Worm (Caenorhabditis elegans) whole organism, young adult: ENCODE measurements around the gene R11E3.1.
A peak's percentile ranks its signal among the peaks of the same experiment; 100 is the strongest.

ENCODE experiments used
- B0035.1 ChIP-seq: sonication (generic microtip); optimal IDR thresholded peaks from 2 replicates; lab custom pipeline; 2016; ENCODE audit warnings: missing genetic modification characterization, mild to moderate bottlenecking, missing compliant biosample characterization, missing genotype, missing genetic modification reagents
- B0261.1 ChIP-seq: sonication (generic microtip); optimal IDR thresholded peaks from 2 replicates; lab custom pipeline; 2016; ENCODE audit warnings: mild to moderate bottlenecking, missing genetic modification characterization, moderate library complexity, missing compliant biosample characterization
- C17E4.6 ChIP-seq: fragments of 200-800 bp; sonication (Bioruptor generic); IDR thresholded peaks from 2 replicates; pipeline ENCODE4 v1.3.6; 2022; ENCODE audit warnings: missing genetic modification reagents, missing genetic modification characterization, missing compliant biosample characterization
- F10E7.11 ChIP-seq: sonication (generic microtip); optimal IDR thresholded peaks from 2 replicates; lab custom pipeline; 2017; ENCODE audit warnings: mild to moderate bottlenecking, missing genetic modification characterization, moderate library complexity, missing compliant biosample characterization
- F23B12.7 ChIP-seq: sonication (generic microtip); optimal IDR thresholded peaks from 2 replicates; lab custom pipeline; 2017; ENCODE audit warnings: missing genetic modification characterization, mild to moderate bottlenecking, missing compliant biosample characterization, antibody characterized with exemption, moderate library complexity; ENCODE audit not compliant: insufficient read depth
- F33H1.4 ChIP-seq: fragments of 200-800 bp; sonication (Bioruptor generic); IDR thresholded peaks from 2 replicates; pipeline ENCODE4 v1.3.6; 2022; ENCODE audit warnings: missing genetic modification reagents, missing genetic modification characterization, missing compliant biosample characterization
- K12H6.12 ChIP-seq: fragments of 200-800 bp; sonication (Bioruptor generic); optimal IDR thresholded peaks from 2 replicates; lab custom pipeline; 2018; ENCODE audit warnings: mild to moderate bottlenecking, missing genetic modification characterization, missing compliant biosample characterization
- T26A5.8 ChIP-seq: sonication (generic microtip); optimal IDR thresholded peaks from 2 replicates; lab custom pipeline; 2016; ENCODE audit warnings: missing genetic modification characterization, missing compliant biosample characterization
- Y53F4B.3 ChIP-seq: fragments of 200-800 bp; sonication (Bioruptor generic); IDR thresholded peaks from 2 replicates; pipeline ENCODE4 v1.3.6; 2022; ENCODE audit warnings: missing genetic modification reagents, missing genetic modification characterization, missing compliant biosample characterization
- Y53G8AR.9 ChIP-seq: fragments of 200-800 bp; sonication (Bioruptor generic); conservative IDR thresholded peaks from 2 replicates; pipeline ENCODE4 v1.3.6; 2022; ENCODE audit warnings: missing genetic modification reagents, missing genetic modification characterization, missing compliant biosample characterization
- Y56A3A.18 ChIP-seq: fragments of 200-800 bp; sonication (Bioruptor generic); IDR thresholded peaks from 2 replicates; pipeline ENCODE4 v1.3.6; 2022; ENCODE audit warnings: missing genetic modification reagents, missing genetic modification characterization, missing compliant biosample characterization
- Y67H2A.10 ChIP-seq: fragments of 200-800 bp; sonication (Bioruptor generic); conservative IDR thresholded peaks from 2 replicates; pipeline ENCODE4 v1.3.6; 2022; ENCODE audit warnings: missing genetic modification reagents, missing genetic modification characterization, missing compliant biosample characterization
- Y79H2A.3 ChIP-seq: fragments of 200-800 bp; sonication (Bioruptor generic); conservative IDR thresholded peaks from 2 replicates; pipeline ENCODE4 v1.3.6; 2022; ENCODE audit warnings: missing genetic modification reagents, missing genetic modification characterization, missing compliant biosample characterization
- Y95B8A.8 ChIP-seq: fragments of 200-800 bp; sonication (Bioruptor generic); IDR thresholded peaks from 2 replicates; pipeline ENCODE4 v1.3.6; 2022; ENCODE audit warnings: missing genetic modification reagents, missing genetic modification characterization, missing compliant biosample characterization
- aptf-2 ChIP-seq: fragments of 200-800 bp; sonication (Bioruptor generic); conservative IDR thresholded peaks from 2 replicates; pipeline ENCODE4 v1.3.6; 2022; ENCODE audit warnings: missing genetic modification reagents, missing genetic modification characterization, missing compliant biosample characterization
- attf-5 ChIP-seq: fragments of 200-800 bp; sonication (Bioruptor generic); optimal IDR thresholded peaks from 2 replicates; lab custom pipeline; 2018; ENCODE audit warnings: mild to moderate bottlenecking, missing genetic modification characterization, missing compliant biosample characterization
- cebp-2 ChIP-seq: fragments of 200-800 bp; sonication (Bioruptor generic); IDR thresholded peaks from 2 replicates; pipeline ENCODE4 v1.3.6; 2022; ENCODE audit warnings: missing genetic modification characterization, missing compliant biosample characterization
- ceh-40 ChIP-seq: fragments of 200-800 bp; sonication (Bioruptor generic); IDR thresholded peaks from 2 replicates; pipeline ENCODE4 v1.3.6; 2022; ENCODE audit warnings: missing genetic modification characterization, missing compliant biosample characterization
- ceh-58 ChIP-seq: fragments of 200-800 bp; sonication (Bioruptor generic); IDR thresholded peaks from 2 replicates; pipeline ENCODE4 v1.3.6; 2022; ENCODE audit warnings: missing genetic modification characterization, missing compliant biosample characterization
- ceh-91 ChIP-seq: fragments of 200-800 bp; sonication (Bioruptor generic); IDR thresholded peaks from 2 replicates; pipeline ENCODE4 v1.3.6; 2022; ENCODE audit warnings: missing genetic modification reagents, missing genetic modification characterization, missing compliant biosample characterization
- dpff-1 ChIP-seq: sonication (generic microtip); optimal IDR thresholded peaks from 2 replicates; lab custom pipeline; 2017; ENCODE audit warnings: mild to moderate bottlenecking, missing genetic modification characterization, missing compliant biosample characterization
- egl-18 ChIP-seq: fragments of 200-800 bp; sonication (Bioruptor generic); IDR thresholded peaks from 2 replicates; pipeline ENCODE4 v1.3.6; 2022; ENCODE audit warnings: missing genetic modification reagents, missing genetic modification characterization, missing compliant biosample characterization
- egl-44 ChIP-seq: fragments of 200-800 bp; sonication (Bioruptor generic); IDR thresholded peaks from 2 replicates; pipeline ENCODE4 v1.3.6; 2022; ENCODE audit warnings: missing genetic modification reagents, missing genetic modification characterization, missing compliant biosample characterization
- egrh-3 ChIP-seq: fragments of 200-800 bp; sonication (Bioruptor generic); IDR thresholded peaks from 2 replicates; pipeline ENCODE4 v1.3.6; 2022; ENCODE audit warnings: missing genetic modification reagents, missing genetic modification characterization, missing compliant biosample characterization
- ekl-4 ChIP-seq: fragments of 200-800 bp; sonication (Bioruptor generic); IDR thresholded peaks from 2 replicates; pipeline ENCODE4 v1.3.6; 2022; ENCODE audit warnings: missing genetic modification reagents, missing genetic modification characterization, missing compliant biosample characterization
- fkh-3 ChIP-seq: sonication (generic microtip); optimal IDR thresholded peaks from 2 replicates; lab custom pipeline; 2016; ENCODE audit warnings: mild to moderate bottlenecking, missing genetic modification characterization, missing compliant biosample characterization
- hlh-12 ChIP-seq: sonication (generic microtip); optimal IDR thresholded peaks from 2 replicates; lab custom pipeline; 2016; ENCODE audit warnings: missing genetic modification characterization, missing compliant biosample characterization
- hrde-1 ChIP-seq: sonication (generic microtip); optimal IDR thresholded peaks from 2 replicates; lab custom pipeline; 2016; ENCODE audit warnings: missing genetic modification characterization, mild to moderate bottlenecking, missing compliant biosample characterization, moderate library complexity, missing genotype, missing genetic modification reagents, borderline replicate concordance
- lin-54 ChIP-seq: fragments of 200-800 bp; sonication (Bioruptor generic); optimal IDR thresholded peaks from 2 replicates; lab custom pipeline; 2018; ENCODE audit warnings: mild to moderate bottlenecking, missing genetic modification characterization, missing compliant biosample characterization
- madf-3 ChIP-seq: fragments of 200-800 bp; sonication (Bioruptor generic); IDR thresholded peaks from 2 replicates; pipeline ENCODE4 v1.3.6; 2022; ENCODE audit warnings: missing genetic modification reagents, missing genetic modification characterization, missing compliant biosample characterization
- mel-28 ChIP-seq: sonication (generic microtip); optimal IDR thresholded peaks from 2 replicates; lab custom pipeline; 2016; ENCODE audit warnings: borderline replicate concordance, mild to moderate bottlenecking, missing genetic modification characterization, missing compliant biosample characterization
- nfyb-1 ChIP-seq: fragments of 200-800 bp; sonication (Bioruptor generic); IDR thresholded peaks from 2 replicates; pipeline ENCODE4 v1.3.6; 2022; ENCODE audit warnings: missing genetic modification reagents, missing genetic modification characterization, missing compliant biosample characterization
- nhr-179 ChIP-seq: sonication (generic microtip); optimal IDR thresholded peaks from 2 replicates; lab custom pipeline; 2016; ENCODE audit warnings: mild to moderate bottlenecking, missing genetic modification characterization, missing compliant biosample characterization
- nhr-27 ChIP-seq: fragments of 200-800 bp; sonication (Bioruptor generic); optimal IDR thresholded peaks from 2 replicates; lab custom pipeline; 2018; ENCODE audit warnings: mild to moderate bottlenecking, missing genetic modification characterization, moderate library complexity, missing compliant biosample characterization
- nhr-90 ChIP-seq: sonication (generic microtip); optimal IDR thresholded peaks from 2 replicates; lab custom pipeline; 2016; ENCODE audit warnings: missing genotype, mild to moderate bottlenecking, missing genetic modification characterization, missing compliant biosample characterization
- pbrm-1 ChIP-seq: fragments of 200-800 bp; sonication (Bioruptor generic); IDR thresholded peaks from 2 replicates; pipeline ENCODE4 v1.3.6; 2022; ENCODE audit warnings: missing genetic modification reagents, missing genetic modification characterization, missing compliant biosample characterization
- rcor-1 ChIP-seq: fragments of 200-800 bp; sonication (Bioruptor generic); IDR thresholded peaks from 2 replicates; pipeline ENCODE4 v1.3.6; 2022; ENCODE audit warnings: missing genetic modification reagents, missing genetic modification characterization, missing compliant biosample characterization
- snpc-1.3 ChIP-seq: sonication (generic microtip); optimal IDR thresholded peaks from 2 replicates; lab custom pipeline; 2017; ENCODE audit warnings: missing genetic modification characterization, mild to moderate bottlenecking, missing compliant biosample characterization, antibody characterized with exemption, moderate library complexity, missing genotype, missing genetic modification reagents; ENCODE audit not compliant: insufficient read depth
- tbx-9 ChIP-seq: sonication (generic microtip); optimal IDR thresholded peaks from 2 replicates; lab custom pipeline; 2016; ENCODE audit warnings: borderline replicate concordance, missing genetic modification characterization, inconsistent platforms, missing compliant biosample characterization
- unc-62 ChIP-seq: fragments of 150-350 bp; optimal IDR thresholded peaks from 2 replicates; lab custom pipeline; 2014; ENCODE audit warnings: missing biosample characterization, missing genetic modification reagents, missing genetic modification characterization
- zfh-2 ChIP-seq: fragments of 200-800 bp; sonication (Bioruptor generic); conservative IDR thresholded peaks from 2 replicates; pipeline ENCODE4 v1.3.6; 2022; ENCODE audit warnings: missing genetic modification reagents, missing genetic modification characterization, missing compliant biosample characterization
- zim-3 ChIP-seq: sonication (generic microtip); optimal IDR thresholded peaks from 2 replicates; lab custom pipeline; 2017; ENCODE audit warnings: mild to moderate bottlenecking, missing genetic modification characterization, moderate library complexity, missing compliant biosample characterization
- ztf-22 ChIP-seq: fragments of 200-800 bp; sonication (Bioruptor generic); optimal IDR thresholded peaks from 2 replicates; lab custom pipeline; 2018; ENCODE audit warnings: mild to moderate bottlenecking, missing genetic modification characterization, moderate library complexity, missing compliant biosample characterization
- ztf-26 ChIP-seq: sonication (generic microtip); optimal IDR thresholded peaks from 2 replicates; lab custom pipeline; 2017; ENCODE audit warnings: missing genetic modification characterization, missing compliant biosample characterization
- ztf-28 ChIP-seq: fragments of 200-800 bp; sonication (Bioruptor generic); IDR thresholded peaks from 2 replicates; pipeline ENCODE4 v1.3.6; 2022; ENCODE audit warnings: missing genetic modification reagents, missing genetic modification characterization, missing compliant biosample characterization
- ztf-6 ChIP-seq: fragments of 200-800 bp; sonication (Bioruptor generic); IDR thresholded peaks from 2 replicates; pipeline ENCODE4 v1.3.6; 2022; ENCODE audit warnings: missing genetic modification reagents, missing genetic modification characterization, missing compliant biosample characterization

The R11E3.1 gene

DNA sequence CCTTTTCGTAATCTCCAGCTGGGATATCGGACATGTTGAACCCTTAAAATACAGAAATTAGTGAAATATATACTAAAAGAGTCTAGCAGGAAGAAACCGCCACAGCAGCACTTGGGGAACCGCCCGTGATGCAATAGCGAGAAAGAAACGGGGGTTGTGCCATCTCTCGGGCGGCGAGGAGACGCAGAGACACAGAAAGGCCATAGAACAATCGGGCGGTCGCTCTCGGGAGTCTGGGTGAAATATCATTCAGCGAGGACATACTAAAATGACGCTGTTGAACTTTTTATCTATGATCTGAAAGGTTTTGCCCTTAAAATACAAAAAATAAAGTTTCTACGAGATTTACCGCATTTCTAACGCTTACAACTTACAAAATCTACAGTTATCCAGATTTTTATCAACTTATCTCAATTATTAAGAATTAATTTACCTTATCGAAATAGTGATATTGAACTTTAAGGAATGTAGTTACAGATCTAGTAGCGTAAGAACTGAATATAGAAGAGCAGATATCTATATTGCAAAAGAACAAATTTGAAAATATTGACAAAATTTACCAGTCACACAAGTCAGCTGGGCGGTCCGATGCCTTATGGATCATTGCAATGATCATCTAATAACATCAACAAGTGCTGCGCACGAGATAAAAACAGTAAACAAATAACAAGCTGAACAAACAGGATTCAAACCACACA is 41.0 kb upstream of the R11E3.1 start, which contains the start of gene cyc-2.1 (continued):
- peak; percentile 52 for TF ChIP-seq pbrm-1
- peak; percentile 47; the same call in 1 of the 2 replicates for TF ChIP-seq Y56A3A.18 (GFP tag; lab: Robert Waterston, UW)
- peak; percentile 93 for TF ChIP-seq zfh-2 (GFP tag; lab: Robert Waterston, UW)
- TF ChIP-seq mel-28 (tag; lab: Kevin White, UChicago), result no peak
- no peak for TF ChIP-seq aptf-2 (GFP tag; lab: Robert Waterston, UW)
- TF ChIP-seq F10E7.11 (tag; lab: Kevin White, UChicago), result no peak
- TF ChIP-seq F33H1.4 (GFP tag; lab: Robert Waterston, UW), result peak; percentile 41
- no peak for TF ChIP-seq dpff-1 (tag; lab: Kevin White, UChicago)
- no peak for TF ChIP-seq T26A5.8
- peak; percentile 72 for TF ChIP-seq ztf-26
- TF ChIP-seq Y53F4B.3, result no peak
- TF ChIP-seq tbx-9 (tag; lab: Kevin White, UChicago), result no peak
- TF ChIP-seq nhr-27 (tag; lab: Kevin White, UChicago), result peak; percentile 55
- no peak for TF ChIP-seq hlh-12 (tag; lab: Kevin White, UChicago)
- TF ChIP-seq ceh-58, result 0 out of 2 replicates have a peak, but pooled peaks have one; percentile 10
- no peak for TF ChIP-seq ztf-28 (GFP tag; lab: Robert Waterston, UW)
- peak; percentile 82 for TF ChIP-seq Y53G8AR.9 (GFP tag; lab: Robert Waterston, UW)
- no peak for TF ChIP-seq nhr-90 (tag; lab: Kevin White, UChicago)
- TF ChIP-seq snpc-1.3 (tag; lab: Kevin White, UChicago), result peak; percentile 36
- TF ChIP-seq fkh-3, result no peak
- 0 out of 2 replicates have a peak, but pooled peaks have one; percentile 39 for TF ChIP-seq egl-44
- TF ChIP-seq Y67H2A.10 (GFP tag; lab: Robert Waterston, UW), result no peak
- TF ChIP-seq F23B12.7 (tag; lab: Kevin White, UChicago), result peak; percentile 71
- no peak for TF ChIP-seq zim-3
- peak; percentile 78 for TF ChIP-seq Y95B8A.8 (GFP tag; lab: Robert Waterston, UW)
- 0 out of 2 replicates have a peak, but pooled peaks have one; percentile 15 for TF ChIP-seq nfyb-1
- no peak for TF ChIP-seq egrh-3 (GFP tag; lab: Robert Waterston, UW)
- TF ChIP-seq ekl-4 (GFP tag; lab: Robert Waterston, UW), result peak; percentile 79; the same call in 1 of the 2 replicates
- no peak for TF ChIP-seq ztf-22 (GFP tag; lab: Kevin White, UChicago)
- peak; percentile 94 for TF ChIP-seq hrde-1 (tag; lab: Kevin White, UChicago)
- TF ChIP-seq rcor-1 (GFP tag; lab: Robert Waterston, UW), result peak; percentile 61; the same call in 1 of the 2 replicates
- TF ChIP-seq unc-62 (GFP tag; lab: Kevin White, UChicago), result no peak

DNA sequence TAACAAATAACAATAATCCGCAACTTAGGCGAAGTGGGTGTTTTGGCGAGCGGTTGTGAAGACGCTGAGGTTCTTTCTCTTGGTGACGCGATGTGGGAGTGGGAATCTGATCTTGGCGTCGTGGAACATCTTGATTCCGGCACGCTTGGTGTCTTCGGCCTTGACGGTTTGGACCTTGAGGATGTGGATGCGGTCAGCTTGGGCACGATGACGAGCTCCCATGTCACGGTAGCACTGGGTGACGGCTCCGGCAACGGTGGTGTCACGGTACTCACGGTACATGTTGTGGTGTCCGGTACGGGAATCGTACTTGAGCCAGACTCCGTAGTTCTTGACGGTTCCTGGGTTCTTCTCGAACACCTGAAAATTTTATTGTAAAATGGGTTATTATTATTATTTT is 40.4 kb upstream of the R11E3.1 start:
- TF ChIP-seq aptf-2 (GFP tag; lab: Robert Waterston, UW) (no peak), ceh-58 (no peak), cebp-2 (GFP tag; lab: Robert Waterston, UW) (no peak), egrh-3 (GFP tag; lab: Robert Waterston, UW) (0 out of 2 replicates have a peak, but pooled peaks have one; percentile 4), ztf-6 (GFP tag; lab: Robert Waterston, UW) (no peak), nfyb-1 (peak; percentile 5; the same call in 1 of the 2 replicates), egl-18 (GFP tag; lab: Robert Waterston, UW) (no peak), Y79H2A.3 (no peak), nhr-179 (no peak), madf-3 (GFP tag; lab: Robert Waterston, UW) (no peak), Y56A3A.18 (GFP tag; lab: Robert Waterston, UW) (no peak), nhr-90 (tag; lab: Kevin White, UChicago) (no peak), C17E4.6 (GFP tag; lab: Robert Waterston, UW) (no peak), attf-5 (GFP tag; lab: Kevin White, UChicago) (no peak), ceh-91 (GFP tag; lab: Robert Waterston, UW) (no peak), B0035.1 (tag; lab: Kevin White, UChicago) (no peak), T26A5.8 (no peak), B0261.1 (tag; lab: Kevin White, UChicago) (no peak), lin-54 (no peak), zfh-2 (GFP tag; lab: Robert Waterston, UW) (peak; percentile 75), K12H6.12 (tag; lab: Kevin White, UChicago) (no peak), hlh-12 (tag; lab: Kevin White, UChicago) (no peak), ceh-40 (GFP tag; lab: Robert Waterston, UW) (no peak), Y53G8AR.9 (GFP tag; lab: Robert Waterston, UW) (no peak)
